Fruit fly (Drosophila melanogaster) whole organism, wandering third instar larva: ENCODE results near the gene CG14556.

ENCODE experiments used
- Abd-B ChIP-seq: fragments of >200 bp; optimal IDR thresholded peaks from 2 replicates; lab custom pipeline; 2017; ENCODE audit warnings: missing biosample characterization, missing genetic modification characterization
- CG32264 ChIP-seq: fragments of 200-800 bp; sonication (Bioruptor generic); optimal IDR thresholded peaks from 2 replicates; lab custom pipeline; 2016; ENCODE audit warnings: missing biosample characterization, missing genetic modification characterization
- CrebA ChIP-seq: fragments of 200-800 bp; sonication (Bioruptor generic); optimal IDR thresholded peaks from 2 replicates; lab custom pipeline; 2016; ENCODE audit warnings: missing biosample characterization, mild to moderate bottlenecking, missing genetic modification characterization, borderline replicate concordance
- Dfd ChIP-seq: fragments of >200 bp; optimal IDR thresholded peaks from 2 replicates; lab custom pipeline; 2017; ENCODE audit warnings: missing biosample characterization, missing genetic modification characterization
- GATAd ChIP-seq: sonication (Bioruptor generic); optimal IDR thresholded peaks from 2 replicates; lab custom pipeline; 2016; ENCODE audit warnings: missing biosample characterization, missing genetic modification characterization
- HLH106 ChIP-seq: fragments of 200-800 bp; optimal IDR thresholded peaks from 3 replicates; lab custom pipeline; 2019; ENCODE audit warnings: missing biosample characterization, mild to moderate bottlenecking, missing genetic modification characterization, moderate library complexity
- Hnf4 ChIP-seq: fragments of 200-800 bp; sonication (Bioruptor generic); optimal IDR thresholded peaks from 2 replicates; lab custom pipeline; 2016; ENCODE audit warnings: missing biosample characterization, mild to moderate bottlenecking, missing genetic modification characterization
- Hr78 ChIP-seq: fragments of >200 bp; optimal IDR thresholded peaks from 2 replicates; lab custom pipeline; 2017; ENCODE audit warnings: missing biosample characterization, missing genetic modification characterization
- Hr83 ChIP-seq: fragments of 200-300 bp; sonication (Bioruptor generic); optimal IDR thresholded peaks from 2 replicates; lab custom pipeline; 2016; ENCODE audit warnings: missing biosample characterization, mild to moderate bottlenecking, missing genetic modification characterization, moderate library complexity; ENCODE audit not compliant: poor library complexity, severe bottlenecking
- Jra ChIP-seq: sonication (Bioruptor generic); optimal IDR thresholded peaks from 2 replicates; lab custom pipeline; 2016; ENCODE audit warnings: missing biosample characterization, missing genetic modification characterization
- Mio ChIP-seq: sonication (Bioruptor generic); optimal IDR thresholded peaks from 2 replicates; lab custom pipeline; 2016; ENCODE audit warnings: missing biosample characterization, missing genetic modification characterization
- N ChIP-seq: fragments of >200 bp; optimal IDR thresholded peaks from 2 replicates; lab custom pipeline; 2018; ENCODE audit warnings: missing biosample characterization, missing external identifiers, missing genetic modification characterization
- OdsH ChIP-seq: fragments of 200-800 bp; sonication (Bioruptor generic); optimal IDR thresholded peaks from 2 replicates; lab custom pipeline; 2016; ENCODE audit warnings: missing biosample characterization, mild to moderate bottlenecking, missing genetic modification characterization
- Rel ChIP-seq, 2 experiments: fragments of 200-800 bp; sonication (Bioruptor generic) in 1 of 2; optimal IDR thresholded peaks; 2 replicates in 1 of 2; 3 replicates in 1 of 2; lab custom pipeline; 2016 to 2019; ENCODE audit warnings: mild to moderate bottlenecking in 2 of 2, missing biosample characterization in 2 of 2, missing genetic modification characterization in 2 of 2, moderate library complexity in 1 of 2
- Sp1 ChIP-seq: fragments of 200-800 bp; sonication (Bioruptor generic); optimal IDR thresholded peaks from 3 replicates; lab custom pipeline; 2019; ENCODE audit warnings: missing biosample characterization, mild to moderate bottlenecking, missing genetic modification characterization, moderate library complexity
- Vsx2 ChIP-seq: fragments of 200-300, 225-300 bp; sonication (Bioruptor generic); optimal IDR thresholded peaks from 2 replicates; lab custom pipeline; 2018; ENCODE audit warnings: missing biosample characterization, missing genetic modification characterization; ENCODE audit not compliant: partially characterized antibody
- br ChIP-seq: fragments of 200-800 bp; sonication (Bioruptor generic); optimal IDR thresholded peaks from 2 replicates; lab custom pipeline; 2016; ENCODE audit warnings: missing biosample characterization, missing genetic modification characterization
- brk ChIP-seq: fragments of 200-800 bp; sonication (Bioruptor generic); optimal IDR thresholded peaks from 2 replicates; lab custom pipeline; 2016; ENCODE audit warnings: missing biosample characterization, mild to moderate bottlenecking, missing genetic modification characterization
- dl ChIP-seq, 2 experiments: fragments of 175-275, 200-275 bp in 1 of 2; fragments of 200-275 bp in 1 of 2; sonication (Bioruptor generic); optimal IDR thresholded peaks; lab custom pipeline; 2018; ENCODE audit warnings: mild to moderate bottlenecking in 2 of 2, missing biosample characterization in 2 of 2, missing genetic modification characterization in 2 of 2, moderate library complexity in 2 of 2; ENCODE audit not compliant: partially characterized antibody in 2 of 2, insufficient read depth in 1 of 2
- foxo ChIP-seq, 2 experiments: fragments of 200-800 bp; sonication (Bioruptor generic); optimal IDR thresholded peaks; 2 replicates in 1 of 2; 3 replicates in 1 of 2; lab custom pipeline; 2016 to 2017; ENCODE audit warnings: missing biosample characterization in 2 of 2, missing genetic modification characterization in 2 of 2
- fru ChIP-seq: fragments of 200-800 bp; sonication (Bioruptor generic); optimal IDR thresholded peaks from 3 replicates; lab custom pipeline; 2016; ENCODE audit warnings: missing biosample characterization, mild to moderate bottlenecking, missing genetic modification characterization
- h ChIP-seq: fragments of 200-800 bp; sonication (Bioruptor generic); optimal IDR thresholded peaks from 3 replicates; lab custom pipeline; 2016; ENCODE audit warnings: missing biosample characterization, mild to moderate bottlenecking, missing genetic modification characterization
- jim ChIP-seq: fragments of 175-275, 200-325 bp; sonication (Bioruptor generic); optimal IDR thresholded peaks from 2 replicates; lab custom pipeline; 2016; ENCODE audit warnings: missing biosample characterization, mild to moderate bottlenecking, missing genetic modification characterization
- lola ChIP-seq: fragments of >200 bp; optimal IDR thresholded peaks from 2 replicates; lab custom pipeline; 2017; ENCODE audit warnings: missing biosample characterization, missing genetic modification characterization
- rgr ChIP-seq: fragments of 200-800 bp; sonication (Bioruptor generic); optimal IDR thresholded peaks from 3 replicates; lab custom pipeline; 2016; ENCODE audit warnings: missing biosample characterization, mild to moderate bottlenecking, missing genetic modification characterization
- sv ChIP-seq: fragments of 200-800 bp; sonication (Bioruptor generic); optimal IDR thresholded peaks from 3 replicates; lab custom pipeline; 2016; ENCODE audit warnings: missing biosample characterization, missing genetic modification characterization
- tai ChIP-seq: sonication (Bioruptor generic); optimal IDR thresholded peaks from 2 replicates; lab custom pipeline; 2016; ENCODE audit warnings: missing biosample characterization, missing genetic modification characterization
- usp ChIP-seq: fragments of >200 bp; optimal IDR thresholded peaks from 2 replicates; lab custom pipeline; 2017; ENCODE audit warnings: missing biosample characterization, missing genetic modification characterization

CG14556 gene

DNA sequence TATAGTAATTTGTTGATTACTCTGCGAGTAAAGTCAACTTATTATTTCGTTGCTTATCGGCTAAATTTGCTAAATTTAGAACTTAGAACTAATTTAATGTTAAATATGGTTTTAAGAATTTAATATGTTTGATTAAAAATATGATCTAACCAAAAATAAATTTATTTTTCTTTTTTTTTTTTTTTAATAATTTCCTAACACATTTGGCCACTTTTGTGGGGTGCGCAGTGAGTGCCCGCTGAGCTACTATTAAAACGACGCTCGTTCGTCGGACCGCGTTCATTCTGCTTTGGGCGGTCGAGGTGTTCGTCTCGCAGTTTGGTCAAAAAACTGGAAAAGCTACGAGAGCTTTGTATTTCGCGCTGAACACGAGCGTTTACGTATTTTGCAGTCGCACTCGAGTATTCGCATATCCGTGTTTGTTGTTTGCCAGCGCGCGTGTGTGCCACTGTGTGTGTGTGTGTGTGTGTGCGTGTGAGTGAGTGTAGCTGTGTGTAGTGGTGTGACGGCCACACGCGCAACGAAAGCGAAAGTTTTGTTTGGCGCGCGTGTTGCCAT is 19.8 kb upstream of the CG14556 start, which contains the start of gene Cipc (continued):
- TF ChIP-seq lola = no peak
- TF ChIP-seq Hnf4 (GFP tag; lab: Kevin White, UChicago) = peak; percentile 52
- TF ChIP-seq fru (GFP tag; lab: Kevin White, UChicago) = peak; percentile 37
- TF ChIP-seq HLH106 = peak; percentile 67
- peak; percentile 51 for TF ChIP-seq rgr (GFP tag; lab: Kevin White, UChicago)

DNA sequence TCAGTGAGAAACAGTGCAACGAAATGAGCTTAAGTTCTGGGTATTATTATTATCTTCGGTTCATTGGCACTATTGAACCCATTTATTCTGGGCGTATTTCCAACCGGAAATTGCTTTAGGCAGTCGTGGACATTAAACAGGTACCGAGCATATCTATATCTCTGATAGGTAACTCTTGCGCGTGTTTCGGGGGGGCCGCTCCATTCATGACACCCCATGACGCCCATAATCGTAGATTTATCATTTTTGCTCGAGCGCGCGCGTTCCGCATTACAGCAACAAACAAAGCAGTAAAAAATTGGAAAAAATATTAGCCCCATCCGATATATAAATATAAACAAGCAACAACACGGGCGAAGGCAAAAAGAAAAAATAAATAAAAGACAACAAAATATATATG is 18.0 kb upstream of the CG14556 start:
- TF ChIP-seq h (GFP tag; lab: Kevin White, UChicago) (peak; percentile 37), rgr (GFP tag; lab: Kevin White, UChicago) (no peak)

DNA sequence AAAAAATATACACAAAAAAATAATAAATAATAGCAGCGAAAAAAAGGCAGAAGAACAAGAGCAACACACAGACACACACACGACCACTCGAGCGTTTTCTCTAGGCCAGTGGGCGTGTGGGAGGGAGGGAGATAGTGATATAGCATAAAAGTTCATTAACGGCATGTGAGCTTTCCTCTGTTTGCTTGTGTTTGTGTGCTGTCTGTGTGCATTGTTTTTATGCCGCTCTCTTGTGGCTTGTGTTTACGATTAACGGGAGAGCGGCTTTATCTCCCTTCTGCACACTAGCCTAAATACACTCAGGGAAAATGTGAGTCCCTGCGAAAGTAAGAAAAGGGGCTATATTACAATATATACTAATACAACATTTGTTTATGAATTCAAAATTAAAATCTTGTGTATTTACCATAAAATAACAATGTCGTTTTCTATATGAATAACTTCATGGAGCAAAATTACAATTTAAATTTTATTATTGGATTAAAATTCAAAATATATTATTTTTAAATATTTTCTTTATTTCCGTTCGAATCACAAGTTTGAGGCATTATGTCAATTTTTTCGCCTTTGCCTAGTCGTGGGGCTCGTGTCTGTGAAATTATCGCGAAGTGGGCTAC is 8.9 kb upstream of the CG14556 start:
- TF ChIP-seq Vsx2 (GFP tag; lab: Kevin White, UChicago) = no peak
- TF ChIP-seq N (GFP tag; lab: Kevin White, UChicago) = peak; percentile 41
- peak; percentile 4 for TF ChIP-seq CrebA (GFP tag; lab: Kevin White, UChicago)
- peak in 1 of 2 experiments; percentile 33 for TF ChIP-seq foxo (GFP tag; optimal IDR thresholded peaks at IDR 0.05; lab: Kevin White, UChicago)
- TF ChIP-seq Dfd = no peak
- no peak for TF ChIP-seq Abd-B (GFP tag; lab: Kevin White, UChicago)
- TF ChIP-seq Jra (GFP tag; lab: Kevin White, UChicago) = no peak
- peak; percentile 29 for TF ChIP-seq h (GFP tag; lab: Kevin White, UChicago)
- TF ChIP-seq rgr (GFP tag; lab: Kevin White, UChicago) = no peak
- no peak for TF ChIP-seq usp (GFP tag; lab: Kevin White, UChicago)
- TF ChIP-seq Hr78 (GFP tag; lab: Kevin White, UChicago) = no peak
- TF ChIP-seq Mio (GFP tag; lab: Kevin White, UChicago) = no peak
- peak; percentile 43 for TF ChIP-seq Hr83 (GFP tag; lab: Kevin White, UChicago)
- TF ChIP-seq br (GFP tag; lab: Kevin White, UChicago) = peak; percentile 9
- no peak for TF ChIP-seq OdsH (GFP tag; lab: Kevin White, UChicago)
- no peak for TF ChIP-seq sv
- peak; percentile 55 for TF ChIP-seq Sp1 (GFP tag; lab: Kevin White, UChicago)
- peak; percentile 20 for TF ChIP-seq Rel (GFP tag; optimal IDR thresholded peaks at IDR 0.05; lab: Kevin White, UChicago)
- peak; percentile 37 for TF ChIP-seq Rel (tag; optimal IDR thresholded peaks at IDR 0.05; lab: Kevin White, UChicago)

DNA sequence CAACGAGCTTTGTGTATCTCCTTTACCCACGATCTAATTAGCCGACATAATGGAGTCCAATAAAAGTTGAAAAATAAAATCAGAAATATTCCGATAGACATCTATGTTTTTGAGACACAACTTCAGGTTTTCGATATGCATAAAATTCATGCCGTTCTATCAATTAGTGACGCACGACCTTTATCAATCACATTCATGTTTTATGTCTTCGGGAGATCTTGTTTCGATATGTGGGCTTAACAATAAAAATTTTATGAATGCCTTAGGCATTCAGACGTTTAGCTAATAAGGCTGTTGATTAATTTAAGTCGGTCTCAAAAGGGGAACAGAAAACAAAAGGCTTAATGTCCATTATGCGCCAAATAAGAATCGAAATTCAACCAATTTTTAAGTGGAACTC is 6.5 kb upstream of the CG14556 start:
- no peak for TF ChIP-seq dl (GFP tag; optimal IDR thresholded peaks at IDR 0.05; lab: Kevin White, UChicago; ENCODE audit: insufficient read depth in 1 of 2, partially characterized antibody in 2 of 2)
- TF ChIP-seq Vsx2 (GFP tag; lab: Kevin White, UChicago) = no peak
- no peak for TF ChIP-seq tai (GFP tag; lab: Kevin White, UChicago)
- TF ChIP-seq Hnf4 (GFP tag; lab: Kevin White, UChicago) = no peak

DNA sequence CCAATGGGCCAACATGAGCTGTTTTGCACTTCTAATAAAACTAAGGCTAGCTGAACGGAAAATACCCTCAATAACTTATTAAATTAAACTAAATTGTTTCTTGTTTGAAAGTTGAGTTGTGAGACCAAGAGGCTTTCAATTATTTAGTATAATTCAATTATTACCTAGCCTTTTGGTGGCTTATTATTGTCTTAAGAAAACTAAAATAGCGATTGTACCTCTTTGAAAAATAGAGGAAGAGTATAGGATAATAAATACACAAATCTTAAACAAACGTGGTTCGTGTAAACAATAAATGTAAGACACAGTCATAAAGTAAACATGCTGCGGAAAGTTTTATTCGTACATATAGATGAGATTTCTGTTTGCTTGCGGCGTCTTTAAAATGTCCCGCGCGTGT is 5.4 kb upstream of the CG14556 start:
- TF ChIP-seq CG32264 (GFP tag; lab: Kevin White, UChicago) (no peak), brk (GFP tag; lab: Kevin White, UChicago) (no peak), jim (GFP tag; lab: Kevin White, UChicago) (no peak), Hr83 (GFP tag; lab: Kevin White, UChicago) (no peak), GATAd (GFP tag; lab: Kevin White, UChicago) (no peak), foxo (GFP tag; optimal IDR thresholded peaks at IDR 0.05; lab: Kevin White, UChicago) (peak in 1 of 2 experiments; percentile 7), N (GFP tag; lab: Kevin White, UChicago) (no peak)
- TF ChIP-seq, all 38 proteins: peak for 1
